Fruit fly (Drosophila melanogaster): ENCODE measurements around the gene Spn77Bc.

DNA sequence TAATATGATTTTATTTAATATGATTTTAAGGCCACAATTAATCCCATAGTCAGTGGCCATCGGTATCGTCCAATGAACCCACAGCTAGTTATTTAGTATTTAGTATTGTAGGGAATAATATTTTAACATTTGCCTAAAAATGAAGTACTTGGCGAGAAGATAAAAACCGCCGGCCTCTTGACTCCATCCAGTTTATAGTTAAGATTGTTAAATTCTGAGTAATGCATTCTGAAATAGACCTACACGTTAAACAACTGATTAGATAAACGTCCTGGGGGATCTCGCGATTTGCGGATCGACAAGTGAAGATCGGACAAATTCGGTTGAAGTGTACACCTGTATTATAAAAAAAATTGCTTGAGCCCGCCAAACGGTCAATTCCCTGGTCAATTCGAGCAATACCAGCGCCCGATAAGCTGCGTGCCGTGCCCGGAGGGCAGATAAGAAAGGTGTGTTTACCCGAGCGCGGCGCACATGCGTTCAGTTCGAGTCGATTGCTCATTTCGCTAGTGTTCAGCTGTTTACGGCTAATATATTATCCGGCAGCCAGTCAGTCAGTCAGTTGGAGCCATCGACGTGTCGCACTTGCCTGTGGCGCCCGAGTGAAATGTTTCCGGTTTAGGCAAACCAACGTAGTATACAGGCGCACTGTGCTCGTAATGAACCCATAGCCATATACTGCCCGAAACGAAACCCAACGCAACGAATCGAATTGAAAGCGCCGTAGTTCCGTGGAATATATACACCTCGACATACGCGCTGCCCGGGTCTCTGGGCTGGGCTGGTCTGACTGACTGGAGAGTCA, 44.8 kb downstream of the Spn77Bc start:
- TF ChIP-seq Clk (GFP tag; optimal IDR thresholded peaks at IDR 0.05) = no peak
- TF ChIP-seq kay (GFP tag; ENCODE audit: borderline replicate concordance) = peak; percentile 52
- TF ChIP-seq CG33017 (tag; optimal IDR thresholded peaks at IDR 0.05) = peak; percentile 10
- no peak for TF ChIP-seq ovo (GFP tag; optimal IDR thresholded peaks at IDR 0.05)
- TF ChIP-seq Hr96 (GFP tag; optimal IDR thresholded peaks at IDR 0.05) = no peak
- TF ChIP-seq toe (GFP tag; optimal IDR thresholded peaks at IDR 0.05) = no peak
- TF ChIP-seq CG14711 (tag; optimal IDR thresholded peaks at IDR 0.05) = no peak
- peak; percentile 91 for TF ChIP-seq cic (GFP tag; optimal IDR thresholded peaks at IDR 0.05)
- TF ChIP-seq CG11617 (GFP tag; optimal IDR thresholded peaks at IDR 0.05) = no peak
- no peak for TF ChIP-seq CG1620 (GFP tag; optimal IDR thresholded peaks at IDR 0.05)
- TF ChIP-seq tj (GFP tag; optimal IDR thresholded peaks at IDR 0.05) = no peak
- no peak for TF ChIP-seq CG7101 (tag; optimal IDR thresholded peaks at IDR 0.05)

Measured in whole organism, adult.